Fruit fly (Drosophila melanogaster) whole organism, wandering third instar larva: Measurements from ENCODE around the gene Septin4.

Experiments
- Abd-B ChIP-seq: fragments of >200 bp; optimal IDR thresholded peaks from 2 replicates; lab custom pipeline; 2017; ENCODE audit warnings: missing biosample characterization, missing genetic modification characterization
- CG32264 ChIP-seq: fragments of 200-800 bp; sonication (Bioruptor generic); optimal IDR thresholded peaks from 2 replicates; lab custom pipeline; 2016; ENCODE audit warnings: missing biosample characterization, missing genetic modification characterization
- CG9705 ChIP-seq: fragments of 200-800 bp; sonication (Bioruptor generic); optimal IDR thresholded peaks from 2 replicates; lab custom pipeline; 2018; ENCODE audit warnings: missing biosample characterization, mild to moderate bottlenecking, missing genetic modification characterization
- CrebA ChIP-seq: fragments of 200-800 bp; sonication (Bioruptor generic); optimal IDR thresholded peaks from 2 replicates; lab custom pipeline; 2016; ENCODE audit warnings: missing biosample characterization, mild to moderate bottlenecking, missing genetic modification characterization, borderline replicate concordance
- Dfd ChIP-seq: fragments of >200 bp; optimal IDR thresholded peaks from 2 replicates; lab custom pipeline; 2017; ENCODE audit warnings: missing biosample characterization, missing genetic modification characterization
- Dif ChIP-seq: fragments of 200-275, 200-300 bp; sonication (Bioruptor generic); optimal IDR thresholded peaks from 2 replicates; lab custom pipeline; 2018; ENCODE audit warnings: missing biosample characterization, missing genetic modification characterization; ENCODE audit not compliant: partially characterized antibody
- GATAd ChIP-seq: sonication (Bioruptor generic); optimal IDR thresholded peaks from 2 replicates; lab custom pipeline; 2016; ENCODE audit warnings: missing biosample characterization, missing genetic modification characterization
- HLH106 ChIP-seq: fragments of 200-800 bp; optimal IDR thresholded peaks from 3 replicates; lab custom pipeline; 2019; ENCODE audit warnings: missing biosample characterization, mild to moderate bottlenecking, missing genetic modification characterization, moderate library complexity
- Hr83 ChIP-seq: fragments of 200-300 bp; sonication (Bioruptor generic); optimal IDR thresholded peaks from 2 replicates; lab custom pipeline; 2016; ENCODE audit warnings: missing biosample characterization, mild to moderate bottlenecking, missing genetic modification characterization, moderate library complexity; ENCODE audit not compliant: poor library complexity, severe bottlenecking
- Jra ChIP-seq: sonication (Bioruptor generic); optimal IDR thresholded peaks from 2 replicates; lab custom pipeline; 2016; ENCODE audit warnings: missing biosample characterization, missing genetic modification characterization
- N ChIP-seq: fragments of >200 bp; optimal IDR thresholded peaks from 2 replicates; lab custom pipeline; 2018; ENCODE audit warnings: missing biosample characterization, missing external identifiers, missing genetic modification characterization
- OdsH ChIP-seq: fragments of 200-800 bp; sonication (Bioruptor generic); optimal IDR thresholded peaks from 2 replicates; lab custom pipeline; 2016; ENCODE audit warnings: missing biosample characterization, mild to moderate bottlenecking, missing genetic modification characterization
- Rel ChIP-seq, 2 experiments: fragments of 200-800 bp; sonication (Bioruptor generic) in 1 of 2; optimal IDR thresholded peaks; 2 replicates in 1 of 2; 3 replicates in 1 of 2; lab custom pipeline; 2016 to 2019; ENCODE audit warnings: mild to moderate bottlenecking in 2 of 2, missing biosample characterization in 2 of 2, missing genetic modification characterization in 2 of 2, moderate library complexity in 1 of 2
- Vsx2 ChIP-seq: fragments of 200-300, 225-300 bp; sonication (Bioruptor generic); optimal IDR thresholded peaks from 2 replicates; lab custom pipeline; 2018; ENCODE audit warnings: missing biosample characterization, missing genetic modification characterization; ENCODE audit not compliant: partially characterized antibody
- br ChIP-seq: fragments of 200-800 bp; sonication (Bioruptor generic); optimal IDR thresholded peaks from 2 replicates; lab custom pipeline; 2016; ENCODE audit warnings: missing biosample characterization, missing genetic modification characterization
- brk ChIP-seq: fragments of 200-800 bp; sonication (Bioruptor generic); optimal IDR thresholded peaks from 2 replicates; lab custom pipeline; 2016; ENCODE audit warnings: missing biosample characterization, mild to moderate bottlenecking, missing genetic modification characterization
- dl ChIP-seq, 2 experiments: fragments of 175-275, 200-275 bp in 1 of 2; fragments of 200-275 bp in 1 of 2; sonication (Bioruptor generic); optimal IDR thresholded peaks; lab custom pipeline; 2018; ENCODE audit warnings: mild to moderate bottlenecking in 2 of 2, missing biosample characterization in 2 of 2, missing genetic modification characterization in 2 of 2, moderate library complexity in 2 of 2; ENCODE audit not compliant: partially characterized antibody in 2 of 2, insufficient read depth in 1 of 2
- dsf ChIP-seq: sonication (Bioruptor generic); optimal IDR thresholded peaks from 2 replicates; lab custom pipeline; 2016; ENCODE audit warnings: missing biosample characterization, missing genetic modification characterization, borderline replicate concordance
- ey ChIP-seq: fragments of 200-800 bp; sonication (Bioruptor generic); optimal IDR thresholded peaks from 2 replicates; lab custom pipeline; 2016; ENCODE audit warnings: missing biosample characterization, missing genetic modification characterization
- foxo ChIP-seq, 2 experiments: fragments of 200-800 bp; sonication (Bioruptor generic); optimal IDR thresholded peaks; 2 replicates in 1 of 2; 3 replicates in 1 of 2; lab custom pipeline; 2016 to 2017; ENCODE audit warnings: missing biosample characterization in 2 of 2, missing genetic modification characterization in 2 of 2
- fru ChIP-seq: fragments of 200-800 bp; sonication (Bioruptor generic); optimal IDR thresholded peaks from 3 replicates; lab custom pipeline; 2016; ENCODE audit warnings: missing biosample characterization, mild to moderate bottlenecking, missing genetic modification characterization
- h ChIP-seq: fragments of 200-800 bp; sonication (Bioruptor generic); optimal IDR thresholded peaks from 3 replicates; lab custom pipeline; 2016; ENCODE audit warnings: missing biosample characterization, mild to moderate bottlenecking, missing genetic modification characterization
- lola ChIP-seq: fragments of >200 bp; optimal IDR thresholded peaks from 2 replicates; lab custom pipeline; 2017; ENCODE audit warnings: missing biosample characterization, missing genetic modification characterization
- pan ChIP-seq: fragments of >200 bp; optimal IDR thresholded peaks from 2 replicates; lab custom pipeline; 2017
- psq ChIP-seq: fragments of 200-800 bp; sonication (Bioruptor generic); optimal IDR thresholded peaks from 3 replicates; lab custom pipeline; 2017; ENCODE audit warnings: missing biosample characterization, mild to moderate bottlenecking, missing genetic modification characterization, moderate library complexity
- rgr ChIP-seq: fragments of 200-800 bp; sonication (Bioruptor generic); optimal IDR thresholded peaks from 3 replicates; lab custom pipeline; 2016; ENCODE audit warnings: missing biosample characterization, mild to moderate bottlenecking, missing genetic modification characterization
- tai ChIP-seq: sonication (Bioruptor generic); optimal IDR thresholded peaks from 2 replicates; lab custom pipeline; 2016; ENCODE audit warnings: missing biosample characterization, missing genetic modification characterization
- woc ChIP-seq: sonication (Bioruptor generic); optimal IDR thresholded peaks from 2 replicates; lab custom pipeline; 2016; ENCODE audit warnings: missing biosample characterization, mild to moderate bottlenecking, missing genetic modification characterization

The Septin4 gene

DNA sequence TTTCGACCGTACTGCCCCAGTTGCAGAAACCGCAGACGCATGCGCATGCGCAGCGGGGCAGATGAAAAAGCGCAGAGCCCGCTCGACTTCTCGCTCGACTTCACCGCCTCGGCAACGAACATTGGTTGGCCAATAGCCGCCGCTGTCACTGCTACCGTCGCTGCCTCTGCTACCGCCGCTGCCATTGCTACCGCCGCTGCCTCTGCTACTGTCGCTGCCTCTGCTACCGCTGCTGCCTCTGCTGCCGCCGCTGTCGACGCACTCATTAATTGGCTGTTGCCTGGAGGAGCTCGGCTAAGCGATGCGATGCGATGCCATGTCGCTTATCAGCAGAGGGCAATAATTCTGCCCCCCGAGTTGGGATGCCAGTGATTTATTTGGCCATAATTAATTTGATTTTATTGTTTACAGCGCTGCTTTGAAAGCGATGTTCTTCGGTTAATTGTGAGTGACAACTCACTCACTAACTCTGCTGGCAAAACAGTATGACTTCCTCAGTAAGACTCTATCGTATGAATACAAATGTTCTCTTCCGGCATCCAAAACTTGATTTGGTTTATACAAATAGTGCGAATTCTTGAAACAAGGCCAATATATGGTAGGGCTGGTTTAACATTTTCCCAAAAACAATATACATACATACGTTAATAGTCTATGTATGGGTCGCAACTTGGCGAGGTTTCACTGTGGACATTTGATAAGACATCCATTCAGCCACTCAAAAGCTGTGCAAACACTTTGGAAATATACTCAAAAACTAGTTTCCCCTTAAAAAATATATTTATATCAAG is 24.1 kb downstream of the Septin4 start:
- peak; percentile 9 for TF ChIP-seq HLH106
- peak; percentile 30 for TF ChIP-seq rgr (GFP tag; lab: Kevin White, UChicago)
- no peak for TF ChIP-seq woc (GFP tag; lab: Kevin White, UChicago)
- peak; percentile 14 for TF ChIP-seq fru (GFP tag; lab: Kevin White, UChicago)
- peak; percentile 32 for TF ChIP-seq OdsH (GFP tag; lab: Kevin White, UChicago)
- TF ChIP-seq, all 38 proteins: peak for 4

DNA sequence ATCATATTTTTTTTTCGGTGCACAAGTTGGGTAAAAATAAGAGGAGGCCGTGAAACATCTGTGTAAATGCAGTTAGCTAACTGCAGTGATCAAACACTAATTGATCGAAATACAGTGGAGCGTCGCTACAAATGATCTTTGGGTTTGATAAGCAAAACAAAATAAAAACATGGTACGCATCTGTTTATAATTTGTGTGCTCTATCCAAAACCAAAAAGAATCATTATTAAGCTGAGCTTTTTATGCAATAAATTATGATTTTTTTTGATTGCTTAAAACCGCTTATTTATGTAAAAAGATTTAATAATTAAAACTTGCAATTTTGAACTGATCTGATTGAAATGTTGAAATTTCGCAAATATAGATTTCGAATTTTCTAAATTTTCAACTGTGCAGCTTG is 24.7 kb downstream of the Septin4 start:
- TF ChIP-seq CG32264: no peak
- TF ChIP-seq N (GFP tag; lab: Kevin White, UChicago): no peak
- TF ChIP-seq, all 38 proteins: peak for 0

DNA sequence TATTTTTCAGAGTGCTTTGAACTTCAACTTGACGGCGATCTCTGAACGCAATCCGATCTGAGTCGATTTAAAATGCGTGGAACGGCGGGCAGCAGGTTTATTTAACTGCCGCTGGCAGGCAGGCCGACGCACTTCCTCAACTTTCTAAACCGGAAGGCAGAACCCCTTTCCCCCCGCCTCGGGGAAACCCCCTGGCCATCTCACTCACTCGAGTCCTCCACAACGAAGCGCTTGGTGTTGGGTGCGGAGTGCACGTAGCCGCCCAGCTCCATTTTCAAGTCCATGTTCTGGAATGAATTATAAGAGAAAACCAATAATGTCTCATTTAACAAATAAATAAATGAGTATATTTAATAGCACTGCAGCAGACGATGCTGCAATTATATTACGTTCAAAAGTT is 25.1 kb downstream of the Septin4 start:
- TF ChIP-seq foxo (GFP tag; optimal IDR thresholded peaks at IDR 0.05; lab: Kevin White, UChicago) (no peak), Abd-B (GFP tag; lab: Kevin White, UChicago) (no peak), CG32264 (no peak), dl (GFP tag; optimal IDR thresholded peaks at IDR 0.05; lab: Kevin White, UChicago; ENCODE audit: insufficient read depth in 1 of 2, partially characterized antibody in 2 of 2) (no peak), Rel (GFP tag; optimal IDR thresholded peaks at IDR 0.05; lab: Kevin White, UChicago) (no peak), Rel (tag; optimal IDR thresholded peaks at IDR 0.05; lab: Kevin White, UChicago) (peak; percentile 72), CG9705 (GFP tag; lab: Kevin White, UChicago) (no peak), dsf (GFP tag; lab: Kevin White, UChicago) (no peak), HLH106 (no peak)

DNA sequence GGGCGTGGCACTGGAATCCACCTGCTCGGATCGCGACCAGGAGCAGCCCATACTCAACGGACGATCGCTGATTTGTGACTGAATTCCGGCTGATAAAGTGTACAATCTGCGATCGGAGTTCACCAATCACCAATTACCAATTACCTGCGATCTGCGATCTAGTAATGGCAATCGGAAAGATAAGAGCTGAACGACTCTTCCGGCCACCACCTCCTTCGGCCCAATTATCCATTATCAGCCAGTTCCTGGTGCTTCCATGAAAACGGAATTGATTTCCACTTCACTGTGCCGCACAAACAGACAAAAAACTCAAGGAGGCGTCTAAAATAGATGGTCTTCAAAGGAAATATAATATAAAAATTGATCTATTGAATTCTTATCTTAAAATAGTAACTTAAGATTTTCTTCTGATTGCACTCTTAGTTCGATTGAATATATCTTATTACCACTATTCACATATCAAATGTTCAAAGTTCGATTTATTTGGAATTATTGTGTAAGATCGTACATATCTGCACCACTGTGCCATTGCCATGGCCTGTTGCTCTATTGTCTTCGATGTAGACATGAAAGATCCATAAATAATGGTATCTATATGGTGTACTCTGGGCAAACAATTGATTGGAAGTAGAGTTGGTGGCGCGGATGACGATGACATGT is 30.4 kb downstream of the Septin4 start, which contains the start of gene CG15865:
Gene CG15865, minus strand, starts transcription at position 51 of the 660 bp plus-strand sequence.
- TF ChIP-seq woc (GFP tag; lab: Kevin White, UChicago) (no peak), GATAd (GFP tag; lab: Kevin White, UChicago) (no peak), Hr83 (GFP tag; lab: Kevin White, UChicago) (no peak), Dif (GFP tag; lab: Kevin White, UChicago) (no peak)

DNA sequence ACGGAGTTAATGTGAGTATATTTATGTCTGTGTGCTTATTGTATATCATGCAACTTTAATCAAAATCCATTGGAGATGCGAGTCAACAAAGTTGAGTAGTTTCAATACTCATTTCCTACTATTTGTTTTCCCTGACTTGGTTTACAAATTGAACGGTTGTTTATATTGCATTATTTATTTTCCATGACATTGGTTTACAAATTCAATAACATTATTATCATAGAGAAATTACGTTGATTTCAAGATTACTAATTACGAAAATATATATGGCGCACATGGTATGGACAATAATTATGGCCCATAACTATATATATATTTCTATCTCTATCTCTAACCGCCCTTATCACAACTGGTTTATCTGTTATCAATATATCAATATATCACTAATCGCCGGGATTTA is 34.3 kb downstream of the Septin4 start:
- no peak for TF ChIP-seq Vsx2 (GFP tag; lab: Kevin White, UChicago)
- no peak for TF ChIP-seq br (GFP tag; lab: Kevin White, UChicago)
- no peak for TF ChIP-seq OdsH (GFP tag; lab: Kevin White, UChicago)
- TF ChIP-seq ey (GFP tag; lab: Kevin White, UChicago): no peak
- no peak for TF ChIP-seq CrebA (GFP tag; lab: Kevin White, UChicago)
- no peak for TF ChIP-seq Jra (GFP tag; lab: Kevin White, UChicago)
- TF ChIP-seq Hr83 (GFP tag; lab: Kevin White, UChicago): no peak
- TF ChIP-seq brk (GFP tag; lab: Kevin White, UChicago): no peak
- TF ChIP-seq pan (lab: Kevin White, UChicago): no peak
- no peak for TF ChIP-seq h (GFP tag; lab: Kevin White, UChicago)
- TF ChIP-seq dl (GFP tag; optimal IDR thresholded peaks at IDR 0.05; lab: Kevin White, UChicago; ENCODE audit: insufficient read depth in 1 of 2, partially characterized antibody in 2 of 2): no peak
- no peak for TF ChIP-seq CG32264
- no peak for TF ChIP-seq psq (GFP tag; lab: Kevin White, UChicago)
- TF ChIP-seq dsf (GFP tag; lab: Kevin White, UChicago): no peak
- TF ChIP-seq tai: no peak
- no peak for TF ChIP-seq Dfd
- TF ChIP-seq lola (GFP tag; lab: Kevin White, UChicago): no peak
